Worm (Caenorhabditis elegans) whole organism, mixed stage, embryonic: ENCODE data around the gene acr-20.
A peak's percentile ranks its signal among the peaks of the same experiment; 100 is the strongest.

Experiments
- blmp-1 ChIP-seq: fragments of 150-350 bp; optimal IDR thresholded peaks from 2 replicates; lab custom pipeline; 2014; ENCODE audit warnings: missing biosample characterization, missing genetic modification characterization
- drap-1 ChIP-seq: fragments of 200-800 bp; sonication (Bioruptor generic); optimal IDR thresholded peaks from 3 replicates; lab custom pipeline; 2018; ENCODE audit warnings: mild to moderate bottlenecking, missing genetic modification characterization, missing compliant biosample characterization
- elt-1 ChIP-seq: sonication (generic microtip); optimal IDR thresholded peaks from 2 replicates; lab custom pipeline; 2017; ENCODE audit warnings: missing genetic modification characterization, mild to moderate bottlenecking, missing compliant biosample characterization, antibody characterized with exemption, moderate library complexity, borderline replicate concordance; ENCODE audit not compliant: insufficient read depth
- flh-1 ChIP-seq: fragments of 200-800 bp; sonication (Bioruptor generic); optimal IDR thresholded peaks from 2 replicates; lab custom pipeline; 2018; ENCODE audit warnings: mild to moderate bottlenecking, missing genetic modification characterization, moderate library complexity, missing compliant biosample characterization
- lin-13 ChIP-seq: fragments of 150-350 bp; optimal IDR thresholded peaks from 2 replicates; lab custom pipeline; 2014; ENCODE audit warnings: missing biosample characterization, missing genetic modification characterization
- lsy-2 ChIP-seq: fragments of 150-350 bp; optimal IDR thresholded peaks from 2 replicates; lab custom pipeline; 2014; ENCODE audit warnings: missing biosample characterization, missing genetic modification characterization
- mep-1 ChIP-seq: fragments of 150-350 bp; optimal IDR thresholded peaks from 2 replicates; lab custom pipeline; 2017; ENCODE audit warnings: missing biosample characterization, missing genetic modification reagents, missing genetic modification characterization, inconsistent platforms
- nhr-12 ChIP-seq: fragments of 150-350 bp; optimal IDR thresholded peaks from 2 replicates; lab custom pipeline; 2014; ENCODE audit warnings: missing biosample characterization, missing genetic modification characterization
- nhr-237 ChIP-seq: fragments of 150-350 bp; optimal IDR thresholded peaks from 2 replicates; lab custom pipeline; 2014; ENCODE audit warnings: missing biosample characterization, missing genetic modification characterization
- pha-4 ChIP-seq: fragments of 150-350 bp; optimal IDR thresholded peaks from 2 replicates; lab custom pipeline; 2018; ENCODE audit warnings: missing biosample characterization, missing genetic modification reagents, missing genetic modification characterization
- snpc-4 ChIP-seq: fragments of 150-350 bp; optimal IDR thresholded peaks from 2 replicates; lab custom pipeline; 2014; ENCODE audit warnings: missing biosample characterization, missing genetic modification characterization
- ztf-11 ChIP-seq: fragments of 150-350 bp; optimal IDR thresholded peaks from 2 replicates; lab custom pipeline; 2014; ENCODE audit warnings: missing biosample characterization, missing genetic modification characterization

- no peak for TF ChIP-seq drap-1 (GFP tag; lab: Kevin White, UChicago)
- TF ChIP-seq snpc-4 (tag; lab: Kevin White, UChicago): no peak
- no peak for TF ChIP-seq ztf-11
- TF ChIP-seq nhr-12 (tag; lab: Kevin White, UChicago): no peak
- TF ChIP-seq elt-1 (tag; lab: Kevin White, UChicago): no peak
- TF ChIP-seq lin-13 (tag; lab: Kevin White, UChicago): no peak
- TF ChIP-seq pha-4 (tag; lab: Kevin White, UChicago): no peak
- TF ChIP-seq nhr-237 (tag; lab: Kevin White, UChicago): no peak
- TF ChIP-seq lsy-2 (tag; lab: Kevin White, UChicago): peak; percentile 79
- no peak for TF ChIP-seq flh-1
- no peak for TF ChIP-seq mep-1 (tag; lab: Kevin White, UChicago)
- TF ChIP-seq blmp-1 (tag; lab: Kevin White, UChicago): no peak
These were observed 33.1 kb upstream of the acr-20 start, which contains the start of gene dsb-2 for ce11 chrII:14410768-14411167.
